Worm (Caenorhabditis elegans) whole organism, L3 larva: ENCODE measurements around the gene tmed-13.

Experiments used
- aly-2 ChIP-seq: fragments of 150-350 bp; optimal IDR thresholded peaks from 2 replicates; lab custom pipeline; 2014; ENCODE audit warnings: missing biosample characterization, missing genetic modification characterization
- ceh-16 ChIP-seq: sonication (generic microtip); optimal IDR thresholded peaks from 2 replicates; lab custom pipeline; 2017; ENCODE audit warnings: missing biosample characterization, missing genetic modification characterization
- ceh-28 ChIP-seq: fragments of 150-350 bp; optimal IDR thresholded peaks from 2 replicates; lab custom pipeline; 2014; ENCODE audit warnings: missing biosample characterization, missing genetic modification reagents, missing genetic modification characterization
- nhr-23 ChIP-seq: fragments of 150-350 bp; optimal IDR thresholded peaks from 2 replicates; lab custom pipeline; 2014; ENCODE audit warnings: missing biosample characterization, missing genetic modification reagents, missing genetic modification characterization
- nhr-43 ChIP-seq: sonication (generic microtip); optimal IDR thresholded peaks from 2 replicates; lab custom pipeline; 2016; ENCODE audit warnings: mild to moderate bottlenecking, missing genetic modification characterization, missing compliant biosample characterization; ENCODE audit not compliant: poor library complexity, severe bottlenecking
- nhr-76 ChIP-seq: fragments of 150-350 bp; sonication (generic microtip); optimal IDR thresholded peaks from 5 replicates; lab custom pipeline; 2014; ENCODE audit warnings: missing biosample characterization, missing genetic modification characterization
- nhr-77 ChIP-seq: fragments of 150-350 bp; optimal IDR thresholded peaks from 2 replicates; lab custom pipeline; 2014; ENCODE audit warnings: missing biosample characterization, missing genetic modification characterization
- skn-1 ChIP-seq: fragments of 150-350 bp; optimal IDR thresholded peaks from 2 replicates; lab custom pipeline; 2014; ENCODE audit warnings: missing biosample characterization, missing genetic modification characterization
- ztf-4 ChIP-seq: fragments of 150-350 bp; optimal IDR thresholded peaks from 2 replicates; lab custom pipeline; 2014; ENCODE audit warnings: missing biosample characterization, missing genetic modification characterization

DNA sequence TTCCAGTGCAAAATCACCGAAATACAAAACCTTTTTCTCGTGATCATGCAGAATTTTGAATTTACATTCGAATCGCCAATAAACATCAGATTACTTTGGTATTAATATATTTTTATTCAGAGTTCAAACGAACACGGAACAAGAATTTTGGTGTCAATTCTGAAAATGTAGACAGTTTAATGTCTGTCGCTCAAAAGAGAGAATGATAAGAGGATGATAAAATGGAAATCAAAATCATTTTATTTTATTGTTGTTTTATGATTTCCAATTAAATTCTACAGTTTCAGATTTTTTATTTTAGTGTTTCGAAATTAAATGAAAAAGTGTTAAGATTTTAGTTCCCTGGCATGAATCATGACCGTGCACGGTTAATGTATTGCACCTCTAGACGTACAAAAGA is 38.8 kb downstream of the tmed-13 start:
- TF ChIP-seq aly-2 (tag; lab: Kevin White, UChicago) (no peak), ztf-4 (tag; lab: Kevin White, UChicago) (no peak), nhr-77 (tag; lab: Kevin White, UChicago) (no peak), skn-1 (tag; lab: Kevin White, UChicago) (no peak), nhr-76 (no peak), nhr-43 (tag; lab: Kevin White, UChicago) (no peak), nhr-23 (tag; lab: Kevin White, UChicago) (no peak), ceh-28 (tag; lab: Kevin White, UChicago) (no peak), ceh-16 (tag; lab: Kevin White, UChicago) (no peak)
